Worm (Caenorhabditis elegans) whole organism, late embryonic: ENCODE data around the gene oac-41.

Experiments
- C08G9.2 ChIP-seq: sonication (generic microtip); optimal IDR thresholded peaks from 2 replicates; lab custom pipeline; 2016; ENCODE audit warnings: mild to moderate bottlenecking, missing genetic modification characterization, moderate library complexity, missing compliant biosample characterization
- K09A11.1 ChIP-seq: sonication (generic microtip); optimal IDR thresholded peaks from 2 replicates; lab custom pipeline; 2017; ENCODE audit warnings: antibody characterized with exemption, mild to moderate bottlenecking, missing genetic modification characterization, missing compliant biosample characterization; ENCODE audit not compliant: insufficient read depth
- T23F11.4 ChIP-seq: fragments of 200-800 bp; sonication (Bioruptor generic); optimal IDR thresholded peaks from 2 replicates; lab custom pipeline; 2018; ENCODE audit warnings: mild to moderate bottlenecking, missing genetic modification characterization, missing compliant biosample characterization
- ama-1 ChIP-seq: fragments of 150-350 bp; optimal IDR thresholded peaks from 2 replicates; lab custom pipeline; 2014
- ceh-18 ChIP-seq: sonication (generic microtip); optimal IDR thresholded peaks from 2 replicates; lab custom pipeline; 2016; ENCODE audit warnings: missing genetic modification characterization, missing compliant biosample characterization
- ceh-22 ChIP-seq: sonication (generic microtip); optimal IDR thresholded peaks from 2 replicates; lab custom pipeline; 2017; ENCODE audit warnings: missing biosample characterization, missing genetic modification characterization
- ceh-30 ChIP-seq: fragments of 150-350 bp; optimal IDR thresholded peaks from 2 replicates; lab custom pipeline; 2014; ENCODE audit warnings: missing biosample characterization, missing genetic modification characterization
- ceh-31 ChIP-seq: sonication (generic microtip); optimal IDR thresholded peaks from 2 replicates; lab custom pipeline; 2016; ENCODE audit warnings: missing genetic modification characterization, missing compliant biosample characterization
- ceh-48 ChIP-seq: sonication (generic microtip); optimal IDR thresholded peaks from 2 replicates; lab custom pipeline; 2016; ENCODE audit warnings: missing genetic modification characterization, inconsistent platforms, missing compliant biosample characterization
- ceh-6 ChIP-seq: fragments of 200-800 bp; sonication (Bioruptor generic); optimal IDR thresholded peaks from 2 replicates; lab custom pipeline; 2018; ENCODE audit warnings: mild to moderate bottlenecking, missing genetic modification characterization, missing compliant biosample characterization
- fkh-6 ChIP-seq: sonication (generic microtip); optimal IDR thresholded peaks from 2 replicates; lab custom pipeline; 2016; ENCODE audit warnings: missing genetic modification characterization, missing compliant biosample characterization
- hlh-6 ChIP-seq: sonication (generic microtip); optimal IDR thresholded peaks from 2 replicates; lab custom pipeline; 2016; ENCODE audit warnings: missing genotype, missing genetic modification characterization, missing compliant biosample characterization
- hlh-8 ChIP-seq: sonication (generic microtip); optimal IDR thresholded peaks from 2 replicates; lab custom pipeline; 2016; ENCODE audit warnings: missing genotype, missing genetic modification characterization, missing compliant biosample characterization
- lin-11 ChIP-seq: fragments of 200-800 bp; sonication (Bioruptor generic); optimal IDR thresholded peaks from 2 replicates; lab custom pipeline; 2018; ENCODE audit warnings: mild to moderate bottlenecking, missing genetic modification characterization, missing compliant biosample characterization
- nfya-1 ChIP-seq: sonication (generic microtip); optimal IDR thresholded peaks from 2 replicates; lab custom pipeline; 2017; ENCODE audit warnings: missing genetic modification characterization, mild to moderate bottlenecking, missing compliant biosample characterization, antibody characterized with exemption, moderate library complexity
- nhr-11 ChIP-seq: fragments of 150-350 bp; optimal IDR thresholded peaks from 2 replicates; lab custom pipeline; 2014; ENCODE audit warnings: missing biosample characterization, missing genetic modification characterization
- npax-4 ChIP-seq: sonication (generic microtip); optimal IDR thresholded peaks from 2 replicates; lab custom pipeline; 2016; ENCODE audit warnings: missing genetic modification characterization, missing compliant biosample characterization
- pag-3 ChIP-seq: sonication (generic microtip); optimal IDR thresholded peaks from 2 replicates; lab custom pipeline; 2016; ENCODE audit warnings: missing compliant biosample characterization, missing genetic modification characterization, borderline replicate concordance
- pax-1 ChIP-seq: fragments of 150-350 bp; optimal IDR thresholded peaks from 2 replicates; lab custom pipeline; 2014; ENCODE audit warnings: missing biosample characterization, missing genetic modification characterization
- ref-2 ChIP-seq: sonication (generic microtip); optimal IDR thresholded peaks from 2 replicates; lab custom pipeline; 2016; ENCODE audit warnings: missing genetic modification characterization, missing compliant biosample characterization
- sox-2 ChIP-seq: fragments of 200-800 bp; sonication (Bioruptor generic); IDR thresholded peaks from 2 replicates; pipeline ENCODE4 v1.3.6; 2022; ENCODE audit warnings: missing genetic modification reagents, missing genetic modification characterization, missing compliant biosample characterization
- syd-9 ChIP-seq: sonication (generic microtip); optimal IDR thresholded peaks from 2 replicates; lab custom pipeline; 2016; ENCODE audit warnings: mild to moderate bottlenecking, missing genetic modification characterization, moderate library complexity, missing compliant biosample characterization
- tbx-2 ChIP-seq: sonication (generic microtip); optimal IDR thresholded peaks from 2 replicates; lab custom pipeline; 2016; ENCODE audit warnings: missing genetic modification characterization, missing compliant biosample characterization
- tbx-7 ChIP-seq: sonication (generic microtip); optimal IDR thresholded peaks from 2 replicates; lab custom pipeline; 2016; ENCODE audit warnings: missing genotype, missing genetic modification characterization, missing compliant biosample characterization
- ttx-3 ChIP-seq: sonication (generic microtip); optimal IDR thresholded peaks from 2 replicates; lab custom pipeline; 2016; ENCODE audit warnings: missing genetic modification reagents, missing genetic modification characterization, missing compliant biosample characterization
- unc-3 ChIP-seq, 2 experiments: fragments of 200-800 bp in 1 of 2; sonication (Bioruptor generic) in 1 of 2; sonication (generic microtip) in 1 of 2; conservative IDR thresholded peaks in 1 of 2; optimal IDR thresholded peaks in 1 of 2; 2 replicates each; pipeline versions ENCODE4 v1.3.6 to Lab custom; 2016 to 2022; ENCODE audit warnings: missing compliant biosample characterization in 2 of 2, missing genetic modification characterization in 2 of 2, missing genetic modification reagents in 1 of 2
- unc-42 ChIP-seq: sonication (generic microtip); optimal IDR thresholded peaks from 2 replicates; lab custom pipeline; 2016; ENCODE audit warnings: missing genotype, missing genetic modification characterization, missing compliant biosample characterization
- unc-86 ChIP-seq: sonication (generic microtip); optimal IDR thresholded peaks from 2 replicates; lab custom pipeline; 2016; ENCODE audit warnings: missing genetic modification characterization, missing compliant biosample characterization
- ztf-16 ChIP-seq: sonication (generic microtip); optimal IDR thresholded peaks from 2 replicates; lab custom pipeline; 2017; ENCODE audit warnings: missing genetic modification characterization, missing compliant biosample characterization

The oac-41 gene

DNA sequence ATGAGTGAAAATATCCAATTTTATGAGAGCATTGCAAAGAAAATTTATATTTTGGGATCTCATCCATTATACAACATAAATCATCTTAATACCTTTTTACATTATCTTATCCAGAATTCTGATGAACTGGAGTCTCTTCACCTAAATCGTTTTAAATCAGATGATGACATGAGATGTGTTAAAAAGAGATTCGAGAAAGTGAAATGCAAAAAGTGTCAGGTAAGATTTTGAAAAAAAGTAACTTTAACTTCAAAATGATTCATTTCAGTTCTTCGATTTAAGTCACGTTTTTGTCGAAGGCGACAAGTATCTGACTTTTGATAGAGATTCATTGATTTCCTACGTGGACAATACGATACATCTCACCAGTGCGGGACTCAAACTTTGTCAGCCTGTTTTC is 3.1 kb downstream of the oac-41 start:
- no peak for TF ChIP-seq unc-42 (tag; lab: Kevin White, UChicago)
- no peak for TF ChIP-seq pag-3 (tag; lab: Kevin White, UChicago)
- no peak for TF ChIP-seq ceh-30

- TF ChIP-seq nfya-1 (tag; lab: Kevin White, UChicago): no peak
- TF ChIP-seq ceh-30: no peak
- TF ChIP-seq ttx-3 (tag; lab: Kevin White, UChicago): no peak
- no peak for TF ChIP-seq nhr-11 (tag; lab: Kevin White, UChicago)
- no peak for TF ChIP-seq sox-2 (GFP tag; lab: Robert Waterston, UW)
- no peak for TF ChIP-seq tbx-2
- no peak for TF ChIP-seq ceh-48
- no peak for TF ChIP-seq hlh-8 (tag; lab: Kevin White, UChicago)
- TF ChIP-seq C08G9.2: no peak
- TF ChIP-seq ama-1 (lab: Kevin White, UChicago): no peak
These were observed 5.5 kb downstream of the oac-41 start, which contains the start of gene oac-40 for ce11 chrV:9016479-9016878. TSS of gene oac-40 (plus strand) at chrV:9016779.

DNA sequence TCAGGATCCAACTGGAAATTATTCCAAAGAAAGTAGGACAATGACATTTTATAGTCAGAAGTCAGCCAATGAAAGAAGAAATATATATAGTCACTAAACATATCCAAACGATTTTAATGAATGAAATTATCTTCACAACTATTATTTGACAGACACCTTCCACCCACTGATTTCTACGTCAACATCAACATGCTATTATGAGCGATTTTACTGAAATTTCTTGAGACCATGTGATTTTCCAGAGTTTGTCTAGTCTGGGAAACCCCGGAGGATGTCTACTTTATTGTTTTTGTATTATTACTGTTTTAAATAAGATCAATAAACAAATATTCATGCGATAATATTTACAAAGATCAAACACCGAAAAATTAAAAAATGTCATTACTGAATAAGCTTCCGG is 6.4 kb downstream of the oac-41 start, which contains the start of gene srt-18:
srt-18 (minus strand) TSS at position 101 of the 400 bp plus-strand sequence.
- TF ChIP-seq ceh-31 (tag; lab: Kevin White, UChicago) (no peak), syd-9 (no peak), nhr-11 (tag; lab: Kevin White, UChicago) (no peak), ceh-18 (tag; lab: Kevin White, UChicago) (no peak), npax-4 (tag; lab: Kevin White, UChicago) (no peak)
- TF ChIP-seq, all 69 proteins: peak for 0

DNA sequence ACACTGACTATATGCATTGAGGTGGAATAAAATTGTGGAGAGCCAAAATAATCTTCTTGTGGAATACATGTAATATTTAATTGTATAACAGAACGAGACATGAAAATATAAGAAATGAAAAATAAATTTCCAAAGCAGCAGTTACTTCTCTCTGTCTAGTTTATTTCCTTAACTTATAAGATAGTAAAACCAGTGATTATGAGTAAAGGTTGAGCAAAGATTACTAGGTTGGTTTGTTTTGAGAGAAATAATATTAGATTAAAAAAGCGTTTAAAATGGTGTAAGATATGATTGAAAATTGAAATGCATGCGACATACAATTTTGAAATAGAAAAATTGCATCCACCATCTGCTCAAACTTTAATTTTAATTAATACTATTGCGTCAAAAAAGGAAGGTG is 8.2 kb downstream of the oac-41 start, which contains the start of gene srh-201:
srh-201 (minus strand) TSS at position 101 of the 400 bp plus-strand sequence.
- TF ChIP-seq unc-86 (tag; lab: Kevin White, UChicago) (no peak), lin-11 (tag; lab: Kevin White, UChicago) (no peak), hlh-6 (tag; lab: Kevin White, UChicago) (no peak), C08G9.2 (no peak)
- TF ChIP-seq, all 69 proteins: peak for 0

DNA sequence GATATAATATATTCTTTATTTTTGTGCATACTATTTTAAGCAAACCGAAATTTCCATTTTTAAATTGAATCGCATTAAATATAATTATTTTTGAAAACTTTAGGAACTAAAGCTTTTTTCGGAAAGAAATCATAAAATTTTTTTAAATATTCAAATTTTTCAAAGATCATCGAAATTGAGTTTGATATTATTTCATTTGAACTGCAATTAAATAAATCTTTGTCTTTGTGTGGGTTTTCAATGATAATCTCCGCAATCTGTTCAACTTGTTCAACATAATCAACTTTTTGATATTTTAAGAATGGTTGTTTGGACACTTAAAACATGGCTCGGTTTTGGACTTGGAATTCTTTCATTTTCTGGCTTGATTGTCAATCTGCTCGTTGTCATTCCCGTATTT is 12.8 kb downstream of the oac-41 start, which contains the start of gene srx-2:
srx-2 (plus strand) TSS at position 301 of the 400 bp plus-strand sequence.
- TF ChIP-seq fkh-6 (tag; lab: Kevin White, UChicago): no peak
- TF ChIP-seq pax-1 (tag; lab: Kevin White, UChicago): no peak

ce11 chrV:9005243-9005642 is 16.7 kb downstream of the oac-41 start, which contains the start of gene srx-3:
TSS of gene srx-3 (plus strand) at chrV:9005543.
- TF ChIP-seq tbx-7 (tag; lab: Kevin White, UChicago): no peak
- no peak for TF ChIP-seq ceh-22
- TF ChIP-seq K09A11.1: no peak
- TF ChIP-seq syd-9: no peak
- TF ChIP-seq ref-2 (tag; lab: Kevin White, UChicago): no peak
- TF ChIP-seq hlh-6 (tag; lab: Kevin White, UChicago): no peak
- TF ChIP-seq T23F11.4 (GFP tag; lab: Kevin White, UChicago): no peak
- TF ChIP-seq pax-1 (tag; lab: Kevin White, UChicago): no peak
- no peak for TF ChIP-seq ztf-16 (tag; lab: Kevin White, UChicago)
- no peak for TF ChIP-seq ceh-31 (tag; lab: Kevin White, UChicago)
- TF ChIP-seq ceh-6 (GFP tag; lab: Kevin White, UChicago): no peak
- TF ChIP-seq ama-1 (lab: Kevin White, UChicago): no peak

- no peak for TF ChIP-seq fkh-6 (tag; lab: Kevin White, UChicago)
- no peak for TF ChIP-seq unc-3 (GFP tag; conservative IDR thresholded peaks at IDR 0.05; lab: Robert Waterston, UW)
- TF ChIP-seq unc-3 (tag; optimal IDR thresholded peaks at IDR 0.05; lab: Kevin White, UChicago): no peak
These were observed 18.7 kb downstream of the oac-41 start, which contains the start of gene srx-1 for ce11 chrV:9003291-9003690. TSS of gene srx-1 (plus strand) at chrV:9003672.
